Fruit fly (Drosophila melanogaster): ENCODE data around the gene jp.

Gene jp

dm6 chr2L:9594625-9595300 lies 28.2 kb upstream of the jp start (continued):
- no peak for TF ChIP-seq CG2199 (GFP tag; IDR thresholded peaks at IDR 0.05)
- no peak for TF ChIP-seq CG6175 (GFP tag; IDR thresholded peaks at IDR 0.05)
- TF ChIP-seq CG30431 (GFP tag; optimal IDR thresholded peaks at IDR 0.05) = no peak
- TF ChIP-seq Taf1 (GFP tag; IDR thresholded peaks at IDR 0.05) = no peak
- no peak for TF ChIP-seq wek (GFP tag; optimal IDR thresholded peaks at IDR 0.05)
- TF ChIP-seq CG6254 (GFP tag; optimal IDR thresholded peaks at IDR 0.05) = peak; percentile 35
- TF ChIP-seq tx (GFP tag; optimal IDR thresholded peaks at IDR 0.05) = no peak
- TF ChIP-seq Lhr (GFP tag; optimal IDR thresholded peaks at IDR 0.05) = peak; percentile 12
- TF ChIP-seq CG5245 (GFP tag; optimal IDR thresholded peaks at IDR 0.05) = peak; percentile 10
- peak; percentile 22 for TF ChIP-seq CG30403 (GFP tag; optimal IDR thresholded peaks at IDR 0.05)
- no peak for TF ChIP-seq Ada2b (GFP tag; IDR thresholded peaks at IDR 0.05)
- no peak for TF ChIP-seq cwo (GFP tag; optimal IDR thresholded peaks at IDR 0.05)
- peak; percentile 42 for TF ChIP-seq CG4820 (GFP tag; optimal IDR thresholded peaks at IDR 0.05)
- no peak for TF ChIP-seq CG1832 (GFP tag; optimal IDR thresholded peaks at IDR 0.05)
- TF ChIP-seq CG17568 (GFP tag; optimal IDR thresholded peaks at IDR 0.05) = no peak
- TF ChIP-seq ATbp (GFP tag; optimal IDR thresholded peaks at IDR 0.05) = peak; percentile 38
- no peak for TF ChIP-seq twi (tag; optimal IDR thresholded peaks at IDR 0.05)
- TF ChIP-seq Dip2 (GFP tag; IDR thresholded peaks at IDR 0.05) = no peak
- TF ChIP-seq Tbp (GFP tag; optimal IDR thresholded peaks at IDR 0.05) = no peak
- no peak for TF ChIP-seq Hr78 (GFP tag; optimal IDR thresholded peaks at IDR 0.05)
- no peak for TF ChIP-seq H15 (GFP tag; IDR thresholded peaks at IDR 0.05)
- TF ChIP-seq CG4424 (GFP tag; optimal IDR thresholded peaks at IDR 0.05) = peak; percentile 38
- no peak for TF ChIP-seq Hmr (GFP tag; optimal IDR thresholded peaks at IDR 0.05)
- TF ChIP-seq bigmax (GFP tag; optimal IDR thresholded peaks at IDR 0.05) = no peak
- TF ChIP-seq HLH54F (GFP tag; optimal IDR thresholded peaks at IDR 0.05) = no peak
- TF ChIP-seq pnt (GFP tag; optimal IDR thresholded peaks at IDR 0.05) = no peak
- peak; percentile 50 for TF ChIP-seq az2 (GFP tag; optimal IDR thresholded peaks at IDR 0.05)
- TF ChIP-seq nmo (GFP tag; optimal IDR thresholded peaks at IDR 0.05) = peak; percentile 62
- no peak for TF ChIP-seq z (GFP tag; IDR thresholded peaks at IDR 0.05)
- no peak for TF ChIP-seq CG18476 (GFP tag; optimal IDR thresholded peaks at IDR 0.05)
- TF ChIP-seq fd3F (GFP tag; optimal IDR thresholded peaks at IDR 0.05) = no peak
- no peak for TF ChIP-seq CG10274 (GFP tag; optimal IDR thresholded peaks at IDR 0.05)
- TF ChIP-seq CoRest (tag; optimal IDR thresholded peaks at IDR 0.05) = peak; percentile 31
- no peak for TF ChIP-seq CG11456 (GFP tag; IDR thresholded peaks at IDR 0.05)
- no peak for TF ChIP-seq CG1792 (GFP tag; optimal IDR thresholded peaks at IDR 0.05)
- TF ChIP-seq chif (GFP tag; optimal IDR thresholded peaks at IDR 0.05) = peak in 1 of 2 experiments; percentile 32
- TF ChIP-seq inv (GFP tag; IDR thresholded peaks at IDR 0.05; ENCODE audit: partially characterized antibody) = no peak
- TF ChIP-seq zfh1 (GFP tag; IDR thresholded peaks at IDR 0.05) = peak; percentile 79
- no peak for TF ChIP-seq Side (GFP tag; optimal IDR thresholded peaks at IDR 0.05)
- no peak for TF ChIP-seq CG12942 (GFP tag; optimal IDR thresholded peaks at IDR 0.05)
- no peak for TF ChIP-seq CG12659 (GFP tag; optimal IDR thresholded peaks at IDR 0.05)
- no peak for TF ChIP-seq shn (GFP tag; optimal IDR thresholded peaks at IDR 0.05)
- TF ChIP-seq CG10431 (GFP tag; optimal IDR thresholded peaks at IDR 0.05) = no peak
- TF ChIP-seq NC2α (GFP tag; optimal IDR thresholded peaks at IDR 0.05) = no peak
- peak; percentile 61 for TF ChIP-seq CG12391 (tag; optimal IDR thresholded peaks at IDR 0.05)
- peak; percentile 5 for TF ChIP-seq CG1529 (GFP tag; optimal IDR thresholded peaks at IDR 0.05)
- TF ChIP-seq CG42726 (GFP tag; IDR thresholded peaks at IDR 0.05; ENCODE audit: partially characterized antibody) = no peak
- TF ChIP-seq Abd-B (GFP tag; optimal IDR thresholded peaks at IDR 0.05) = peak; percentile 5
- peak; percentile 76 for TF ChIP-seq CG14710 (tag; optimal IDR thresholded peaks at IDR 0.05)
- TF ChIP-seq CG16779 (GFP tag; IDR thresholded peaks at IDR 0.05) = no peak

All from whole organism, embryonic.